Worm (Caenorhabditis elegans): ENCODE measurements around the gene M88.4.

The M88.4 gene

ce11 chrIII:4508064-4508905 lies 40.6 kb upstream of the M88.4 start, which contains the start of the genes cct-5 and F25F2.1 (continued):
- peak; percentile 81 for TF ChIP-seq Y79H2A.3 (GFP tag; conservative IDR thresholded peaks at IDR 0.05)
- peak; percentile 92 for TF ChIP-seq snpc-3.4 (tag; optimal IDR thresholded peaks at IDR 0.05)
- TF ChIP-seq repo-1 (tag; optimal IDR thresholded peaks at IDR 0.05): no peak
- no peak for TF ChIP-seq ZK185.1 (tag; optimal IDR thresholded peaks at IDR 0.05; ENCODE audit: poor library complexity, severe bottlenecking)
- TF ChIP-seq Y53G8AR.9 (GFP tag; conservative IDR thresholded peaks at IDR 0.05): 0 out of 2 replicates have a peak, but pooled peaks have one; percentile 43
- TF ChIP-seq nfya-2 (GFP tag; IDR thresholded peaks at IDR 0.05): no peak
- TF ChIP-seq dox-1 (GFP tag; IDR thresholded peaks at IDR 0.05): peak; percentile 93
- TF ChIP-seq F55B11.4 (tag; optimal IDR thresholded peaks at IDR 0.05; ENCODE audit: borderline replicate concordance, insufficient read depth): no peak
- no peak for TF ChIP-seq snpc-4 (GFP tag; optimal IDR thresholded peaks at IDR 0.05)
- TF ChIP-seq snpc-4 (tag; optimal IDR thresholded peaks at IDR 0.05): peak in 3 of 4 experiments; percentile 21 to 46 (median 38)
- peak; percentile 94 for TF ChIP-seq lsl-1 (GFP tag; optimal IDR thresholded peaks at IDR 0.05)
- TF ChIP-seq sptf-2 (GFP tag; optimal IDR thresholded peaks at IDR 0.05): no peak
- no peak for TF ChIP-seq mxl-1 (tag; optimal IDR thresholded peaks at IDR 0.05)
- TF ChIP-seq tbx-9 (tag; optimal IDR thresholded peaks at IDR 0.05; ENCODE audit: borderline replicate concordance): no peak
- 0 out of 2 replicates have a peak, but pooled peaks have one; percentile 51 for TF ChIP-seq nfyb-1 (GFP tag; IDR thresholded peaks at IDR 0.05)
- no peak for TF ChIP-seq hlh-26 (GFP tag; conservative IDR thresholded peaks at IDR 0.05)
- no peak for TF ChIP-seq chd-7 (tag; optimal IDR thresholded peaks at IDR 0.05)
- TF ChIP-seq hmg-1.2 (GFP tag; IDR thresholded peaks at IDR 0.05): peak; percentile 67
- TF ChIP-seq F57C9.4 (tag; optimal IDR thresholded peaks at IDR 0.05): no peak
- TF ChIP-seq lsy-27 (tag; optimal IDR thresholded peaks at IDR 0.05; ENCODE audit: borderline replicate concordance, insufficient read depth): peak; percentile 19
- no peak for TF ChIP-seq hmg-20 (GFP tag; IDR thresholded peaks at IDR 0.05)
- TF ChIP-seq aptf-2 (GFP tag; conservative IDR thresholded peaks at IDR 0.05): no peak
- no peak for TF ChIP-seq atf-7 (tag; optimal IDR thresholded peaks at IDR 0.05)
- no peak for TF ChIP-seq cebp-2 (GFP tag; IDR thresholded peaks at IDR 0.05)
- TF ChIP-seq lin-40 (tag; optimal IDR thresholded peaks at IDR 0.05): no peak
- TF ChIP-seq akir-1 (GFP tag; optimal IDR thresholded peaks at IDR 0.05): no peak
- TF ChIP-seq attf-3 (GFP tag; conservative IDR thresholded peaks at IDR 0.05): no peak
- TF ChIP-seq athp-1 (tag; optimal IDR thresholded peaks at IDR 0.05): peak; percentile 77
- no peak for TF ChIP-seq rec-8 (tag; optimal IDR thresholded peaks at IDR 0.05)
- peak; percentile 67; the same call in 1 of the 2 replicates for TF ChIP-seq lir-1 (GFP tag; conservative IDR thresholded peaks at IDR 0.05)
- peak; percentile 70 for TF ChIP-seq pbrm-1 (GFP tag; IDR thresholded peaks at IDR 0.05)
- no peak for TF ChIP-seq let-526 (GFP tag; IDR thresholded peaks at IDR 0.05)
- TF ChIP-seq somi-1 (GFP tag; optimal IDR thresholded peaks at IDR 0.05): no peak
- TF ChIP-seq F22D6.2 (tag; optimal IDR thresholded peaks at IDR 0.05): no peak
- TF ChIP-seq ceh-58 (GFP tag; IDR thresholded peaks at IDR 0.05): no peak
- no peak for TF ChIP-seq C06A6.2 (GFP tag; conservative IDR thresholded peaks at IDR 0.05)
- TF ChIP-seq T26A5.8 (tag; optimal IDR thresholded peaks at IDR 0.05): no peak
- no peak for TF ChIP-seq egrh-3 (GFP tag; IDR thresholded peaks at IDR 0.05)
- TF ChIP-seq nhr-80 (tag; optimal IDR thresholded peaks at IDR 0.05): no peak
- peak; percentile 97 for TF ChIP-seq efl-1 (GFP tag; optimal IDR thresholded peaks at IDR 0.05)
- TF ChIP-seq ama-1 (optimal IDR thresholded peaks at IDR 0.05): no peak
- TF ChIP-seq ama-1 (GFP tag; optimal IDR thresholded peaks at IDR 0.05): no peak
- no peak for TF ChIP-seq zfh-2 (GFP tag; conservative IDR thresholded peaks at IDR 0.05)
- TF ChIP-seq hlh-12 (tag; optimal IDR thresholded peaks at IDR 0.05): no peak
- peak; percentile 43; the same call in 1 of the 2 replicates for TF ChIP-seq ztf-28 (GFP tag; IDR thresholded peaks at IDR 0.05)
- no peak; the same call in 1 of the 2 replicates for TF ChIP-seq cebp-1 (GFP tag; IDR thresholded peaks at IDR 0.05)
- TF ChIP-seq cebp-1 (tag; optimal IDR thresholded peaks at IDR 0.05): no peak

Measured in whole organism, young adult.